Worm (Caenorhabditis elegans): ENCODE measurements around the gene C04F5.9.

DNA sequence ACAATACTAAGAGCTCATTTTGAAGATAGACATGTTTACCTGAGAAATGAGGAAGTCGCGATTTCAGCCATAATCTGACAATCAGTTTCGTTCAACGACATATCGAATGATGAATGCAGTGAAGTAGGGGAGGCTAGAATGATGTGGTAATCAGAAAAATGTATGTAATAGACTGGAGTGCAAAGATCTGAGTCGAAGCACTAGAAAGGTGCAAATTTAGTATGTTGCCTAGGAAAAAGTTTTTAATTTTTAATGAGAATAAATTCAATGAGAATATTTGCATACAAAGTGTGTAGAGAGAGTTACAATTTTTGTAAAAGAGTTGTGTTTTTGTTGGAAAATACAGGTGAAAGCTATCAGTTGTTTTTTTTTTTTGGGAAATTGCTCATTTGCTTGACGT, 14.1 kb downstream of the C04F5.9 start, which contains the start of gene srab-2:
- TF ChIP-seq lin-1 (GFP tag; IDR thresholded peaks at IDR 0.05) (no peak), daf-12 (tag; optimal IDR thresholded peaks at IDR 0.05) (no peak), lin-39 (tag; optimal IDR thresholded peaks at IDR 0.05) (no peak), unc-39 (tag; optimal IDR thresholded peaks at IDR 0.05) (no peak), lsy-2 (tag; optimal IDR thresholded peaks at IDR 0.05) (no peak), hlh-30 (tag; optimal IDR thresholded peaks at IDR 0.05; ENCODE audit: insufficient read depth) (no peak), nhr-111 (GFP tag; optimal IDR thresholded peaks at IDR 0.05) (no peak), snpc-4 (tag; optimal IDR thresholded peaks at IDR 0.05) (no peak)

Measured in whole organism, L4 larva.